Fruit fly (Drosophila melanogaster) whole organism, prepupa: ENCODE data around the gene Saysd1.

Source experiments
- CG34406 ChIP-seq: fragments of 200-800 bp; sonication (Bioruptor generic); optimal IDR thresholded peaks from 3 replicates; lab custom pipeline; 2016; ENCODE audit warnings: missing biosample characterization, missing genetic modification characterization
- CG8119 ChIP-seq: fragments of 200-800 bp; sonication (Bioruptor generic); IDR thresholded peaks from 3 replicates; pipeline ENCODE4 v1.3.6; 2022; ENCODE audit warnings: missing biosample characterization, missing genetic modification characterization
- Eip93F ChIP-seq: fragments of 200-800 bp; sonication (Bioruptor generic); optimal IDR thresholded peaks from 2 replicates; lab custom pipeline; 2016; ENCODE audit warnings: missing biosample characterization, mild to moderate bottlenecking, missing genetic modification characterization
- ss ChIP-seq, 2 experiments: fragments of 200-800 bp; sonication (Bioruptor generic); optimal IDR thresholded peaks; 2 replicates in 1 of 2; 3 replicates in 1 of 2; lab custom pipeline; 2017 to 2018; ENCODE audit warnings: mild to moderate bottlenecking in 2 of 2, missing biosample characterization in 2 of 2, missing genetic modification characterization in 2 of 2, moderate library complexity in 1 of 2

- no peak for TF ChIP-seq CG34406
- TF ChIP-seq Eip93F (GFP tag; lab: Kevin White, UChicago) = no peak
- no peak for TF ChIP-seq ss (GFP tag; optimal IDR thresholded peaks at IDR 0.05; lab: Kevin White, UChicago)
- TF ChIP-seq CG8119 (GFP tag; lab: Robert Waterston, UW) = no peak
Measured at dm6 chr3R:25215997-25216396, 1.0 kb upstream of the Saysd1 start, which contains the start of gene CG31106.
